Fruit fly (Drosophila melanogaster) whole organism, embryonic: ENCODE measurements around the gene Cerk.
A peak's percentile ranks its signal among the peaks of the same experiment; 100 is the strongest.

Source experiments
- CG18599 ChIP-seq: fragments of 200-800 bp; sonication (Bioruptor generic); optimal IDR thresholded peaks from 3 replicates; lab custom pipeline; 2017; ENCODE audit warnings: missing biosample characterization, missing genetic modification characterization, mild to moderate bottlenecking, moderate library complexity, missing genetic modification reagents
- CG30020 ChIP-seq: fragments of 200-800 bp; optimal IDR thresholded peaks from 2 replicates; lab custom pipeline; 2019; ENCODE audit warnings: missing biosample characterization, mild to moderate bottlenecking, missing genetic modification characterization, moderate library complexity
- CG32772 ChIP-seq: fragments of 200-800 bp; sonication (Bioruptor generic); IDR thresholded peaks from 2 replicates; pipeline ENCODE4 v1.3.6; 2022; ENCODE audit warnings: missing biosample characterization, missing genetic modification characterization
- CG4854 ChIP-seq: fragments of 200-800 bp; sonication (Bioruptor generic); optimal IDR thresholded peaks from 2 replicates; lab custom pipeline; 2016; ENCODE audit warnings: missing biosample characterization, missing genetic modification characterization, inconsistent platforms
- CG8478 ChIP-seq: fragments of >200 bp; optimal IDR thresholded peaks from 2 replicates; lab custom pipeline; 2018
- CG9876 ChIP-seq: fragments of 200-800 bp; sonication (Bioruptor generic); optimal IDR thresholded peaks from 2 replicates; lab custom pipeline; 2016; ENCODE audit warnings: missing biosample characterization, missing genetic modification characterization
- CTCF ChIP-seq: fragments of 200-800 bp; sonication (Bioruptor generic); optimal IDR thresholded peaks from 2 replicates; lab custom pipeline; 2017; ENCODE audit warnings: missing biosample characterization, mild to moderate bottlenecking, missing genetic modification characterization, moderate library complexity
- Dll ChIP-seq: fragments of 200-800 bp; sonication (Bioruptor generic); IDR thresholded peaks from 4 replicates; pipeline ENCODE4 v1.3.6; 2022; ENCODE audit warnings: missing biosample characterization, missing genetic modification characterization; ENCODE audit not compliant: partially characterized antibody
- Sry-β ChIP-seq: fragments of 200-800 bp; sonication (Bioruptor generic); optimal IDR thresholded peaks from 2 replicates; lab custom pipeline; 2018; ENCODE audit warnings: missing biosample characterization, mild to moderate bottlenecking, missing genetic modification characterization, moderate library complexity
- ab ChIP-seq: fragments of 200-800 bp; sonication (Bioruptor generic); optimal IDR thresholded peaks from 2 replicates; lab custom pipeline; 2016; ENCODE audit warnings: missing biosample characterization, missing genetic modification characterization
- az2 ChIP-seq: fragments of 200-800 bp; sonication (Bioruptor generic); optimal IDR thresholded peaks from 3 replicates; lab custom pipeline; 2016; ENCODE audit warnings: missing biosample characterization, missing genetic modification characterization
- dm ChIP-seq: fragments of 200-800 bp; sonication (Bioruptor generic); optimal IDR thresholded peaks from 3 replicates; lab custom pipeline; 2016; ENCODE audit warnings: missing biosample characterization, missing genetic modification characterization
- en ChIP-seq: fragments of 200-800 bp; sonication (Bioruptor generic); optimal IDR thresholded peaks from 2 replicates; lab custom pipeline; 2016; ENCODE audit warnings: missing biosample characterization, missing genetic modification characterization
- luna ChIP-seq: fragments of 200-800 bp; sonication (Bioruptor generic); optimal IDR thresholded peaks from 2 replicates; lab custom pipeline; 2016; ENCODE audit warnings: missing biosample characterization, missing genetic modification characterization

DNA sequence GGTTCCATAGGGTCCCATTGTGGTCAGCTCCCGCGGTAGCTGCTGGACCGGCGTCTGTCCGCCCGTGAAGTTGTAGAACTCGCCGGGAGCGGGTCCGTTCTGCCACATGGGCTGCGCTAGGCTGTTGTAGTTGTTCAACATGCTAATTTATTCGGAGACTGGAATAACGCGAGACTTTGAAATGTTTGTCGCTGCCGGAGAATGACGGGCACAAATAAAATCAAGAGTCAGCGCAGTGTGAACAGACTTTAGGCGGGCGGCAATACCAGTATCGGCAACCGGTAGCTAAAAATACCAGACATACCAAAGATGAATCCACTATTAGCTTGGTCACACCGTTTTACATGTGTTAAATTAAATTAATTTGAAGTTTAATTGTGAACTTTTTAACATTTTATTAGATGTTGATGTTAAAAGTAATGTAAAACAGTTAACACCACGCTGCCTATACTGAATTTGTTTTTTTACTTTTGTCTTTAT lies 10.1 kb downstream of the Cerk start, which contains the start of gene Prosbeta7:
- TF ChIP-seq CG4854 (GFP tag; lab: Kevin White, UChicago), result no peak
- TF ChIP-seq dm (GFP tag; lab: Kevin White, UChicago), result peak; percentile 17
- TF ChIP-seq CG18599, result no peak
- no peak for TF ChIP-seq CTCF (GFP tag; lab: Kevin White, UChicago)
- no peak for TF ChIP-seq CG32772 (GFP tag; lab: Robert Waterston, UW)
- no peak for TF ChIP-seq CG8478
- no peak for TF ChIP-seq CG30020 (tag; lab: Kevin White, UChicago)
- no peak for TF ChIP-seq CG9876 (GFP tag; lab: Kevin White, UChicago)
- TF ChIP-seq az2 (GFP tag; lab: Kevin White, UChicago), result no peak
- TF ChIP-seq ab (GFP tag; lab: Kevin White, UChicago), result no peak
- peak; percentile 66 for TF ChIP-seq Dll (GFP tag; lab: Robert Waterston, UW)
- TF ChIP-seq Sry-β (GFP tag; lab: Kevin White, UChicago), result no peak
- no peak for TF ChIP-seq en (GFP tag; lab: Kevin White, UChicago)
- TF ChIP-seq luna, result no peak
